Fruit fly (Drosophila melanogaster) whole organism, embryonic: ENCODE results near the gene fd96Cb.

Source experiments
- Abd-B ChIP-seq: fragments of 200-800 bp; sonication (Bioruptor generic); optimal IDR thresholded peaks from 2 replicates; lab custom pipeline; 2018; ENCODE audit warnings: missing biosample characterization, mild to moderate bottlenecking, missing genetic modification characterization, moderate library complexity
- Asciz ChIP-seq: fragments of 200-800 bp; sonication (Bioruptor generic); optimal IDR thresholded peaks from 2 replicates; lab custom pipeline; 2017; ENCODE audit warnings: missing biosample characterization, mild to moderate bottlenecking, missing genetic modification characterization, missing genetic modification reagents
- Atf-2 ChIP-seq: fragments of 200-800 bp; sonication (Bioruptor generic); optimal IDR thresholded peaks from 2 replicates; lab custom pipeline; 2016; ENCODE audit warnings: missing biosample characterization, missing genetic modification characterization
- CG10274 ChIP-seq: fragments of 200-800 bp; sonication (Bioruptor generic); optimal IDR thresholded peaks from 3 replicates; lab custom pipeline; 2017; ENCODE audit warnings: missing biosample characterization, mild to moderate bottlenecking, missing genetic modification characterization
- CG10654 ChIP-seq: fragments of 200-800 bp; sonication (Bioruptor generic); optimal IDR thresholded peaks from 2 replicates; lab custom pipeline; 2016; ENCODE audit warnings: missing biosample characterization, missing genetic modification characterization
- CG11085 ChIP-seq: fragments of 200-800 bp; sonication (Bioruptor generic); IDR thresholded peaks from 2 replicates; pipeline ENCODE4 v1.3.6; 2022; ENCODE audit warnings: missing biosample characterization, missing genetic modification characterization
- CG11093 ChIP-seq: fragments of 200-800 bp; sonication (Bioruptor generic); IDR thresholded peaks from 3 replicates; pipeline ENCODE4 v1.3.6; 2022; ENCODE audit warnings: missing biosample characterization, missing genetic modification characterization
- CG11398 ChIP-seq: fragments of 200-800 bp; sonication (Bioruptor generic); optimal IDR thresholded peaks from 2 replicates; lab custom pipeline; 2016; ENCODE audit warnings: missing biosample characterization, missing genetic modification characterization
- CG12071 ChIP-seq: fragments of 200-800 bp; sonication (Bioruptor generic); optimal IDR thresholded peaks from 3 replicates; lab custom pipeline; 2018; ENCODE audit warnings: missing biosample characterization, mild to moderate bottlenecking, missing genetic modification characterization
- CG12155 ChIP-seq: fragments of 200-800 bp; sonication (Bioruptor generic); optimal IDR thresholded peaks from 3 replicates; lab custom pipeline; 2016; ENCODE audit warnings: missing biosample characterization, missing genetic modification characterization
- CG12659 ChIP-seq: fragments of 200-800 bp; sonication (Bioruptor generic); optimal IDR thresholded peaks from 3 replicates; lab custom pipeline; 2017; ENCODE audit warnings: mild to moderate bottlenecking, missing biosample characterization, missing genetic modification reagents, missing genetic modification characterization
- CG13123 ChIP-seq: fragments of 200-800 bp; sonication (Bioruptor generic); optimal IDR thresholded peaks from 2 replicates; lab custom pipeline; 2016; ENCODE audit warnings: missing biosample characterization, missing genetic modification characterization
- CG13296 ChIP-seq: fragments of 200-800 bp; sonication (Bioruptor generic); optimal IDR thresholded peaks from 3 replicates; lab custom pipeline; 2018; ENCODE audit warnings: missing biosample characterization, mild to moderate bottlenecking, missing genetic modification characterization
- CG14965 ChIP-seq: fragments of 200-800 bp; sonication (Bioruptor generic); optimal IDR thresholded peaks from 2 replicates; lab custom pipeline; 2016; ENCODE audit warnings: missing biosample characterization, missing genetic modification characterization, borderline replicate concordance
- CG18476 ChIP-seq: fragments of 200-800 bp; sonication (Bioruptor generic); optimal IDR thresholded peaks from 2 replicates; lab custom pipeline; 2016; ENCODE audit warnings: missing biosample characterization, mild to moderate bottlenecking, missing genetic modification characterization
- CG18599 ChIP-seq: fragments of 200-800 bp; sonication (Bioruptor generic); optimal IDR thresholded peaks from 3 replicates; lab custom pipeline; 2017; ENCODE audit warnings: missing biosample characterization, missing genetic modification characterization, mild to moderate bottlenecking, moderate library complexity, missing genetic modification reagents
- CG2120 ChIP-seq: fragments of 200-800 bp; sonication (Bioruptor generic); optimal IDR thresholded peaks from 3 replicates; lab custom pipeline; 2016; ENCODE audit warnings: missing biosample characterization, missing genetic modification characterization
- CG30020 ChIP-seq: fragments of 200-800 bp; optimal IDR thresholded peaks from 2 replicates; lab custom pipeline; 2019; ENCODE audit warnings: missing biosample characterization, mild to moderate bottlenecking, missing genetic modification characterization, moderate library complexity
- CG31365 ChIP-seq: fragments of 200-800 bp; sonication (Bioruptor generic); optimal IDR thresholded peaks from 2 replicates; lab custom pipeline; 2018; ENCODE audit warnings: missing biosample characterization, mild to moderate bottlenecking, missing genetic modification characterization
- CG32532 ChIP-seq: fragments of 200-800 bp; sonication (Bioruptor generic); IDR thresholded peaks from 2 replicates; pipeline ENCODE4 v1.3.6; 2022; ENCODE audit warnings: missing biosample characterization, missing genetic modification characterization
- CG33557 ChIP-seq: fragments of 200-800 bp; sonication (Bioruptor generic); optimal IDR thresholded peaks from 2 replicates; lab custom pipeline; 2019; ENCODE audit warnings: missing biosample characterization, mild to moderate bottlenecking, missing genetic modification characterization, moderate library complexity
- CG3407 ChIP-seq: fragments of 200-800 bp; sonication (Bioruptor generic); optimal IDR thresholded peaks from 2 replicates; lab custom pipeline; 2018; ENCODE audit warnings: missing biosample characterization, mild to moderate bottlenecking, missing genetic modification characterization
- CG34224 ChIP-seq: fragments of 200-800 bp; sonication (Bioruptor generic); IDR thresholded peaks from 3 replicates; pipeline ENCODE4 v1.3.6; 2022; ENCODE audit warnings: missing biosample characterization, missing genetic modification characterization; ENCODE audit not compliant: partially characterized antibody
- CG4617 ChIP-seq: fragments of 200-800 bp; sonication (Bioruptor generic); optimal IDR thresholded peaks from 3 replicates; lab custom pipeline; 2016; ENCODE audit warnings: missing biosample characterization, missing genetic modification characterization, borderline replicate concordance
- CG7271 ChIP-seq: fragments of 200-800 bp; sonication (Bioruptor generic); optimal IDR thresholded peaks from 2 replicates; lab custom pipeline; 2018; ENCODE audit warnings: missing biosample characterization, mild to moderate bottlenecking, missing genetic modification characterization, moderate library complexity
- CG8281 ChIP-seq: fragments of 200-800 bp; sonication (Bioruptor generic); optimal IDR thresholded peaks from 2 replicates; lab custom pipeline; 2018; ENCODE audit warnings: missing biosample characterization, mild to moderate bottlenecking, missing genetic modification characterization, moderate library complexity
- CG8924 ChIP-seq: fragments of 200-800 bp; optimal IDR thresholded peaks from 3 replicates; lab custom pipeline; 2019; ENCODE audit warnings: missing biosample characterization, mild to moderate bottlenecking, missing genetic modification characterization, moderate library complexity
- CG9727 ChIP-seq: fragments of 200-800 bp; sonication (Bioruptor generic); optimal IDR thresholded peaks from 3 replicates; lab custom pipeline; 2017; ENCODE audit warnings: missing biosample characterization, mild to moderate bottlenecking, missing genetic modification characterization
- Dp ChIP-seq: fragments of 200-800 bp; sonication (Bioruptor generic); optimal IDR thresholded peaks from 2 replicates; lab custom pipeline; 2018; ENCODE audit warnings: missing biosample characterization, mild to moderate bottlenecking, missing genetic modification characterization, moderate library complexity
- Gsc ChIP-seq: fragments of 200-800 bp; sonication (Bioruptor generic); IDR thresholded peaks from 2 replicates; pipeline ENCODE4 v1.3.6; 2022; ENCODE audit warnings: missing biosample characterization, missing genetic modification characterization
- HLHmδ ChIP-seq: fragments of 200-800 bp; sonication (Bioruptor generic); optimal IDR thresholded peaks from 2 replicates; lab custom pipeline; 2018; ENCODE audit warnings: missing biosample characterization, mild to moderate bottlenecking, missing genetic modification characterization, moderate library complexity
- Jarid2 ChIP-seq: fragments of 200-800 bp; sonication (Bioruptor generic); optimal IDR thresholded peaks from 3 replicates; lab custom pipeline; 2017; ENCODE audit warnings: mild to moderate bottlenecking, missing biosample characterization, missing genetic modification reagents, missing genetic modification characterization
- MTF-1 ChIP-seq: fragments of 200-800 bp; sonication (Bioruptor generic); optimal IDR thresholded peaks from 2 replicates; lab custom pipeline; 2018; ENCODE audit warnings: missing biosample characterization, mild to moderate bottlenecking, missing genetic modification characterization, borderline replicate concordance
- Mad ChIP-seq: fragments of 200-800 bp; sonication (Bioruptor generic); optimal IDR thresholded peaks from 2 replicates; lab custom pipeline; 2016; ENCODE audit warnings: missing biosample characterization, missing genetic modification characterization
- Max ChIP-seq: fragments of 200-800 bp; sonication (Bioruptor generic); optimal IDR thresholded peaks from 2 replicates; lab custom pipeline; 2016; ENCODE audit warnings: missing biosample characterization, mild to moderate bottlenecking, missing genetic modification characterization
- Tbp ChIP-seq: fragments of >200 bp; optimal IDR thresholded peaks from 2 replicates; lab custom pipeline; 2018; ENCODE audit warnings: missing biosample characterization, missing genetic modification characterization
- Usf ChIP-seq: fragments of 200-800 bp; sonication (Bioruptor generic); optimal IDR thresholded peaks from 2 replicates; lab custom pipeline; 2017; ENCODE audit warnings: missing genotype, missing biosample characterization, missing genetic modification characterization
- ab ChIP-seq: fragments of 200-800 bp; sonication (Bioruptor generic); optimal IDR thresholded peaks from 2 replicates; lab custom pipeline; 2016; ENCODE audit warnings: missing biosample characterization, missing genetic modification characterization
- abd-A ChIP-seq: fragments of 200-800 bp; sonication (Bioruptor generic); optimal IDR thresholded peaks from 3 replicates; lab custom pipeline; 2019; ENCODE audit warnings: missing biosample characterization, mild to moderate bottlenecking, missing genetic modification characterization, moderate library complexity
- amos ChIP-seq: fragments of 200-800 bp; sonication (Bioruptor generic); IDR thresholded peaks from 2 replicates; pipeline ENCODE4 v1.3.6; 2022; ENCODE audit warnings: missing biosample characterization, missing genetic modification characterization; ENCODE audit not compliant: partially characterized antibody
- bsh ChIP-seq, 2 experiments: fragments of 200-800 bp; sonication (Bioruptor generic); optimal IDR thresholded peaks; 2 replicates each; lab custom pipeline; 2017 to 2018; ENCODE audit warnings: mild to moderate bottlenecking in 2 of 2, missing biosample characterization in 2 of 2, missing genetic modification characterization in 2 of 2, moderate library complexity in 1 of 2
- chm ChIP-seq: fragments of 200-800 bp; sonication (Bioruptor generic); IDR thresholded peaks from 2 replicates; pipeline ENCODE4 v1.3.6; 2022; ENCODE audit warnings: missing biosample characterization, missing genetic modification characterization
- kay ChIP-seq: fragments of 200-800 bp; sonication (Bioruptor generic); optimal IDR thresholded peaks from 2 replicates; lab custom pipeline; 2016; ENCODE audit warnings: missing biosample characterization, missing genetic modification characterization
- nau ChIP-seq: fragments of 200-800 bp; sonication (Bioruptor generic); optimal IDR thresholded peaks from 3 replicates; lab custom pipeline; 2017; ENCODE audit warnings: missing biosample characterization, mild to moderate bottlenecking, missing genetic modification characterization, missing genetic modification reagents
- pita ChIP-seq: fragments of 200-800 bp; sonication (Bioruptor generic); optimal IDR thresholded peaks from 2 replicates; lab custom pipeline; 2017; ENCODE audit warnings: missing biosample characterization, mild to moderate bottlenecking, missing genetic modification characterization
- rib ChIP-seq: fragments of 200-800 bp; sonication (Bioruptor generic); IDR thresholded peaks from 2 replicates; pipeline ENCODE4 v1.3.6; 2022; ENCODE audit warnings: missing biosample characterization, missing genetic modification characterization
- tna ChIP-seq: fragments of 200-800 bp; sonication (Bioruptor generic); IDR thresholded peaks from 2 replicates; pipeline ENCODE4 v1.3.6; 2022; ENCODE audit warnings: missing biosample characterization, missing genetic modification characterization; ENCODE audit not compliant: partially characterized antibody
- tup ChIP-seq: fragments of 200-800 bp; sonication (Bioruptor generic); optimal IDR thresholded peaks from 2 replicates; lab custom pipeline; 2016; ENCODE audit warnings: missing biosample characterization, mild to moderate bottlenecking, missing genetic modification characterization, moderate library complexity
- wek ChIP-seq: fragments of 200-800 bp; sonication (Bioruptor generic); optimal IDR thresholded peaks from 3 replicates; lab custom pipeline; 2018; ENCODE audit warnings: missing biosample characterization, mild to moderate bottlenecking, missing genetic modification characterization, moderate library complexity
- yki ChIP-seq: fragments of >200 bp; optimal IDR thresholded peaks from 3 replicates; lab custom pipeline; 2018

Gene fd96Cb

DNA sequence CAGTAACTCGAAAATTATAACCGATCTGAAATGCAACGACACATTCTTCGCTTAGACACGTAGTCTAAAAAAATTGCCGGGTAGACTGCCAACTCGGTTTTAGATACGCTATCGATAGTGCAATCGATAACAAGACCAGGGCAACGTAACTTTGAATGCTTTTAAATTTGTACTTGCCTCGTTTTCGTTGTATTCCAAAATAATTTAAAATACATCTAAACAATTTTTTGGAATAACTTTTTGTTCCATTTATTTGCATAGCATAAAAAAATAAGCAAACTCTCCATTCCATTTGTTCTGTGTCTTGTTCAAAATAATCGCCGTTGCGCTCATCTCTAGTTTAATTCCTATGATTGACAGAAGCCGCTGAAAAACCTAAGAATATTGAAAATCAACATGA lies 25.2 kb upstream of the fd96Cb start, which contains the start of the genes Stt3B and CG11839 (continued):
- TF ChIP-seq CG10274 (GFP tag; lab: Kevin White, UChicago) (no peak), Tbp (GFP tag; lab: Kevin White, UChicago) (no peak), CG11398 (GFP tag; lab: Kevin White, UChicago) (peak; percentile 64), amos (GFP tag; lab: Robert Waterston, UW) (peak; percentile 90), tna (GFP tag; lab: Robert Waterston, UW) (peak; percentile 76; the same call in 1 of the 2 replicates), CG4617 (GFP tag; lab: Kevin White, UChicago) (peak; percentile 94), rib (GFP tag; lab: Robert Waterston, UW) (no peak), CG14965 (GFP tag; lab: Kevin White, UChicago) (no peak), Atf-2 (GFP tag; lab: Kevin White, UChicago) (peak; percentile 70), CG31365 (tag; lab: Kevin White, UChicago) (no peak), CG12659 (GFP tag; lab: Kevin White, UChicago) (peak; percentile 85), CG8281 (tag; lab: Kevin White, UChicago) (no peak), CG2120 (GFP tag; lab: Kevin White, UChicago) (peak; percentile 91), wek (GFP tag; lab: Kevin White, UChicago) (no peak), CG11093 (GFP tag; lab: Robert Waterston, UW) (no peak), CG9727 (peak; percentile 74), nau (no peak), MTF-1 (GFP tag; lab: Kevin White, UChicago) (no peak), abd-A (tag; lab: Kevin White, UChicago) (no peak), ab (no peak), CG18599 (GFP tag; lab: Kevin White, UChicago) (no peak), CG18476 (peak; percentile 56), Usf (no peak), bsh (GFP tag; optimal IDR thresholded peaks at IDR 0.05; lab: Kevin White, UChicago) (no peak), CG33557 (peak; percentile 54), CG34224 (peak; percentile 93), Max (GFP tag; lab: Kevin White, UChicago) (peak; percentile 77), CG30020 (tag; lab: Kevin White, UChicago) (peak; percentile 91), CG3407 (GFP tag; lab: Kevin White, UChicago) (peak; percentile 6), Abd-B (GFP tag; lab: Kevin White, UChicago) (no peak), CG12071 (GFP tag; lab: Kevin White, UChicago) (no peak), Jarid2 (GFP tag; lab: Kevin White, UChicago) (no peak), CG8924 (tag; lab: Kevin White, UChicago) (peak; percentile 67), CG10654 (peak; percentile 70), CG13296 (GFP tag; lab: Kevin White, UChicago) (peak; percentile 69), Gsc (no peak), CG7271 (tag; lab: Kevin White, UChicago) (peak; percentile 11), Mad (GFP tag; lab: Kevin White, UChicago) (peak; percentile 72), CG11085 (GFP tag; lab: Robert Waterston, UW) (no peak), yki (lab: Kevin White, UChicago) (no peak), CG32532 (GFP tag; lab: Robert Waterston, UW) (peak; percentile 69; the same call in 1 of the 2 replicates), chm (GFP tag; lab: Robert Waterston, UW) (no peak), CG12155 (GFP tag; lab: Kevin White, UChicago) (peak; percentile 79), kay (GFP tag; lab: Kevin White, UChicago) (peak; percentile 48), pita (GFP tag; lab: Kevin White, UChicago) (no peak), HLHmδ (no peak), CG13123 (GFP tag; lab: Kevin White, UChicago) (no peak), Dp (GFP tag; lab: Kevin White, UChicago) (peak; percentile 44), Asciz (GFP tag; lab: Kevin White, UChicago) (no peak), tup (GFP tag; lab: Kevin White, UChicago) (peak; percentile 19)
